Worm (Caenorhabditis elegans) whole organism, mixed stage, embryonic: ENCODE data around the gene ins-20.

Source experiments
- bed-3 ChIP-seq: fragments of 200-800 bp; sonication (Bioruptor generic); optimal IDR thresholded peaks from 3 replicates; lab custom pipeline; 2018; ENCODE audit warnings: mild to moderate bottlenecking, missing genetic modification characterization, moderate library complexity, missing compliant biosample characterization
- blmp-1 ChIP-seq: fragments of 150-350 bp; optimal IDR thresholded peaks from 2 replicates; lab custom pipeline; 2014; ENCODE audit warnings: missing biosample characterization, missing genetic modification characterization
- ces-1 ChIP-seq: fragments of 150-350 bp; optimal IDR thresholded peaks from 2 replicates; lab custom pipeline; 2014; ENCODE audit warnings: missing biosample characterization, missing genetic modification reagents, missing genetic modification characterization
- cnd-1 ChIP-seq: fragments of 200-800 bp; sonication (Bioruptor generic); optimal IDR thresholded peaks from 2 replicates; lab custom pipeline; 2018; ENCODE audit warnings: mild to moderate bottlenecking, missing genetic modification characterization, missing compliant biosample characterization
- drap-1 ChIP-seq: fragments of 200-800 bp; sonication (Bioruptor generic); optimal IDR thresholded peaks from 3 replicates; lab custom pipeline; 2018; ENCODE audit warnings: mild to moderate bottlenecking, missing genetic modification characterization, missing compliant biosample characterization
- elt-3 ChIP-seq: fragments of 150-350 bp; optimal IDR thresholded peaks from 2 replicates; lab custom pipeline; 2014; ENCODE audit warnings: missing biosample characterization, missing genetic modification characterization
- flh-1 ChIP-seq: fragments of 200-800 bp; sonication (Bioruptor generic); optimal IDR thresholded peaks from 2 replicates; lab custom pipeline; 2018; ENCODE audit warnings: mild to moderate bottlenecking, missing genetic modification characterization, moderate library complexity, missing compliant biosample characterization
- ham-2 ChIP-seq: fragments of 200-800 bp; sonication (Bioruptor generic); optimal IDR thresholded peaks from 2 replicates; lab custom pipeline; 2018; ENCODE audit warnings: mild to moderate bottlenecking, missing genetic modification characterization, missing compliant biosample characterization
- hlh-1 ChIP-seq: fragments of 150-350 bp; optimal IDR thresholded peaks from 2 replicates; lab custom pipeline; 2014; ENCODE audit warnings: missing biosample characterization, missing genetic modification reagents, missing genetic modification characterization
- lin-13 ChIP-seq: fragments of 150-350 bp; optimal IDR thresholded peaks from 2 replicates; lab custom pipeline; 2014; ENCODE audit warnings: missing biosample characterization, missing genetic modification characterization
- mab-5 ChIP-seq: fragments of 150-350 bp; optimal IDR thresholded peaks from 2 replicates; lab custom pipeline; 2014; ENCODE audit warnings: missing biosample characterization, missing genetic modification characterization
- nhr-12 ChIP-seq: fragments of 150-350 bp; optimal IDR thresholded peaks from 2 replicates; lab custom pipeline; 2014; ENCODE audit warnings: missing biosample characterization, missing genetic modification characterization
- nhr-237 ChIP-seq: fragments of 150-350 bp; optimal IDR thresholded peaks from 2 replicates; lab custom pipeline; 2014; ENCODE audit warnings: missing biosample characterization, missing genetic modification characterization
- nhr-28 ChIP-seq: fragments of 150-350 bp; optimal IDR thresholded peaks from 2 replicates; lab custom pipeline; 2014; ENCODE audit warnings: missing biosample characterization, missing genetic modification characterization
- nhr-76 ChIP-seq: sonication (generic microtip); optimal IDR thresholded peaks from 2 replicates; lab custom pipeline; 2017; ENCODE audit warnings: missing biosample characterization, missing genetic modification characterization
- pha-4 ChIP-seq: fragments of 150-350 bp; optimal IDR thresholded peaks from 2 replicates; lab custom pipeline; 2018; ENCODE audit warnings: missing biosample characterization, missing genetic modification reagents, missing genetic modification characterization
- tbx-8 ChIP-seq: fragments of 200-800 bp; sonication (Bioruptor generic); optimal IDR thresholded peaks from 2 replicates; lab custom pipeline; 2018; ENCODE audit warnings: mild to moderate bottlenecking, missing genetic modification characterization, moderate library complexity, missing compliant biosample characterization
- unc-120 ChIP-seq: sonication (generic microtip); optimal IDR thresholded peaks from 2 replicates; lab custom pipeline; 2017; ENCODE audit warnings: missing genetic modification characterization, missing compliant biosample characterization; ENCODE audit not compliant: poor library complexity, severe bottlenecking
- unc-39 ChIP-seq: fragments of 150-350 bp; optimal IDR thresholded peaks from 2 replicates; lab custom pipeline; 2014; ENCODE audit warnings: missing biosample characterization, missing genetic modification characterization
- unc-62 ChIP-seq: fragments of 150-350 bp; optimal IDR thresholded peaks from 2 replicates; lab custom pipeline; 2014; ENCODE audit warnings: missing biosample characterization, missing genetic modification reagents, missing genetic modification characterization
- ztf-11 ChIP-seq: fragments of 150-350 bp; optimal IDR thresholded peaks from 2 replicates; lab custom pipeline; 2014; ENCODE audit warnings: missing biosample characterization, missing genetic modification characterization

Gene ins-20

DNA sequence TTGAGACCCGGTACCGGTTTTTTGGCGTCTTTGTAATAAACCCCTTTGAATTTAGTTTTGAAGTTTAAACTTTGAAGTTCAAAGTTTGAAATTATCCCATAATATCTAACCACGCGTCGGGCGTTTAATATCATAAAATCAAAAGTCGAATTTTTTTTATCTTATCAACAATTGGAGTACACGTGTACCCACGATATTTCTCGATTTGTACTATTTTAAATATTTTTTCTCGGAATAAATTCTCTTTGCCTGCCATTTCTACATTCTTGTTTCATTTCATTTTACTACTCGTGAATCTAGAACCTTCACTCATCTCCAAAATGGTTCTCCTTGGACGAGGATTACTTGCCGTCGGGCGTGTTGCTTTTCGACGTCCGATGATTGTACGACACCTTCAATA is 39.5 kb downstream of the ins-20 start, which contains the start of gene gldc-1:
TSS of gene gldc-1 (plus strand) at position 301 of the 400 bp plus-strand sequence.
- TF ChIP-seq nhr-76 (tag; lab: Kevin White, UChicago): no peak
- no peak for TF ChIP-seq nhr-28 (tag; lab: Kevin White, UChicago)
- no peak for TF ChIP-seq nhr-12 (tag; lab: Kevin White, UChicago)
- no peak for TF ChIP-seq mab-5 (tag; lab: Kevin White, UChicago)
- TF ChIP-seq bed-3 (GFP tag; lab: Kevin White, UChicago): no peak
- no peak for TF ChIP-seq ham-2
- no peak for TF ChIP-seq lin-13 (tag; lab: Kevin White, UChicago)
- no peak for TF ChIP-seq tbx-8
- no peak for TF ChIP-seq nhr-237 (tag; lab: Kevin White, UChicago)
- TF ChIP-seq drap-1 (GFP tag; lab: Kevin White, UChicago): no peak
- no peak for TF ChIP-seq unc-39 (tag; lab: Kevin White, UChicago)
- no peak for TF ChIP-seq flh-1 (GFP tag; lab: Kevin White, UChicago)
- no peak for TF ChIP-seq cnd-1 (tag; lab: Kevin White, UChicago)
- no peak for TF ChIP-seq hlh-1 (tag; lab: Kevin White, UChicago)
- no peak for TF ChIP-seq unc-120
- TF ChIP-seq ces-1 (GFP tag; lab: Kevin White, UChicago): no peak
- TF ChIP-seq ztf-11: no peak
- TF ChIP-seq blmp-1 (tag; lab: Kevin White, UChicago): no peak

DNA sequence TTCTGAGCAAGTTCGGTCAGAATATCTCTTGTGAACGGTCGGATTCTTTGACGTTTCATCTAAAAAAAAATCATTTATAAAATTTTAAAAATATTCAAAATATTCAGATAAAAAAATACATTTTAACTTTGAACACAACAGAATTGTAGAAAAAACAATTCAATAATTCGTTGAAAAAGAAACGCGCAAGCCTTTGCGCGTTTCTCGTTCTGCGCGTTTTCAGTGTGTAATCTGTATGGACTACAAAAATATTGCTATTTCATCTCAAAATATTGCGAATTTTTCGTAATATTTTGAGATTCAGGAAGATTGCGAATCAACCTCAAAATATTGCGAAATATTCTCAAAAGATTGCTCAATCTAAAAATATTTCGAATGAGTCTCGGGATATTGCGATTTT is 45.3 kb downstream of the ins-20 start, which contains the start of gene R12C12.7:
TSS of gene R12C12.7 (minus strand) at position 59 of the 400 bp plus-strand sequence.
- TF ChIP-seq nhr-12 (tag; lab: Kevin White, UChicago) (no peak), mab-5 (tag; lab: Kevin White, UChicago) (no peak), tbx-8 (no peak), ces-1 (GFP tag; lab: Kevin White, UChicago) (no peak), elt-3 (tag; lab: Kevin White, UChicago) (no peak), bed-3 (GFP tag; lab: Kevin White, UChicago) (no peak), unc-62 (GFP tag; lab: Kevin White, UChicago) (no peak), pha-4 (tag; lab: Kevin White, UChicago) (no peak)
